Worm (Caenorhabditis elegans) whole organism, L4 larva: ENCODE results near the gene dmsr-16.
A peak's percentile ranks its signal among the peaks of the same experiment; 100 is the strongest.

Source experiments
- F10B5.3 ChIP-seq: sonication (generic microtip); optimal IDR thresholded peaks from 2 replicates; lab custom pipeline; 2016; ENCODE audit warnings: mild to moderate bottlenecking, missing genetic modification characterization, missing compliant biosample characterization
- F44E2.7 ChIP-seq: fragments of 200-800 bp; sonication (Bioruptor generic); IDR thresholded peaks from 2 replicates; pipeline ENCODE4 v2.1.2; 2022; ENCODE audit warnings: missing genetic modification characterization, missing compliant biosample characterization
- F49E8.2 ChIP-seq: sonication (generic microtip); optimal IDR thresholded peaks from 2 replicates; lab custom pipeline; 2016; ENCODE audit warnings: missing compliant biosample characterization, mild to moderate bottlenecking, missing genetic modification characterization, borderline replicate concordance
- Y48G9A.11 ChIP-seq: fragments of 200-800 bp; sonication (Bioruptor generic); IDR thresholded peaks from 2 replicates; pipeline ENCODE4 v1.3.6; 2022; ENCODE audit warnings: missing genetic modification reagents, missing genetic modification characterization, missing compliant biosample characterization
- Y5F2A.4 ChIP-seq: fragments of 200-800 bp; sonication (Bioruptor generic); optimal IDR thresholded peaks from 2 replicates; lab custom pipeline; 2018; ENCODE audit warnings: mild to moderate bottlenecking, missing genetic modification characterization, missing compliant biosample characterization
- aha-1 ChIP-seq: fragments of 150-350 bp; peaks from one replicate; lab custom pipeline; 2014; ENCODE audit warnings: missing biosample characterization, missing genetic modification characterization
- ceh-20 ChIP-seq: fragments of 200-800 bp; sonication (Bioruptor generic); IDR thresholded peaks from 2 replicates; pipeline ENCODE4 v1.3.6; 2022; ENCODE audit warnings: missing genetic modification reagents, missing genetic modification characterization, missing compliant biosample characterization
- ceh-62 ChIP-seq: sonication (generic microtip); optimal IDR thresholded peaks from 2 replicates; lab custom pipeline; 2017; ENCODE audit warnings: missing biosample characterization, missing genetic modification characterization
- cey-2 ChIP-seq: sonication (generic microtip); optimal IDR thresholded peaks from 3 replicates; lab custom pipeline; 2017; ENCODE audit warnings: missing genetic modification characterization, mild to moderate bottlenecking, missing compliant biosample characterization, antibody characterized with exemption, borderline replicate concordance; ENCODE audit not compliant: insufficient read depth
- daf-16 ChIP-seq, 3 experiments: sonication (generic microtip); optimal IDR thresholded peaks; 2 replicates each; lab custom pipeline; 2016 to 2017; ENCODE audit warnings: missing genetic modification characterization in 3 of 3, missing genetic modification reagents in 3 of 3, mild to moderate bottlenecking in 2 of 3, missing compliant biosample characterization in 2 of 3, missing biosample characterization in 1 of 3, moderate library complexity in 1 of 3
- dmd-6 ChIP-seq: fragments of 200-800 bp; sonication (Bioruptor generic); IDR thresholded peaks from 2 replicates; pipeline ENCODE4 v1.3.6; 2022; ENCODE audit warnings: missing genetic modification reagents, missing genetic modification characterization, missing compliant biosample characterization
- dmd-8 ChIP-seq: fragments of 200-800 bp; sonication (Bioruptor generic); IDR thresholded peaks from 2 replicates; pipeline ENCODE4 v1.3.6; 2022; ENCODE audit warnings: missing genetic modification characterization, missing compliant biosample characterization
- duxl-1 ChIP-seq: sonication (generic microtip); optimal IDR thresholded peaks from 2 replicates; lab custom pipeline; 2016; ENCODE audit warnings: mild to moderate bottlenecking, missing genetic modification characterization, moderate library complexity, missing compliant biosample characterization; ENCODE audit not compliant: poor library complexity
- egl-43 ChIP-seq: fragments of 200-800 bp; sonication (Bioruptor generic); IDR thresholded peaks from 2 replicates; pipeline ENCODE4 v1.3.6; 2022; ENCODE audit warnings: missing genetic modification reagents, missing genetic modification characterization, missing compliant biosample characterization
- fkh-10 ChIP-seq: fragments of 150-350 bp; optimal IDR thresholded peaks from 2 replicates; lab custom pipeline; 2014; ENCODE audit warnings: missing biosample characterization, missing genetic modification reagents, missing genetic modification characterization
- gei-8 ChIP-seq: fragments of 200-800 bp; sonication (Bioruptor generic); optimal IDR thresholded peaks from 2 replicates; lab custom pipeline; 2018; ENCODE audit warnings: mild to moderate bottlenecking, missing genetic modification characterization, missing compliant biosample characterization
- hlh-11 ChIP-seq: fragments of 200-800 bp; sonication (Bioruptor generic); optimal IDR thresholded peaks from 2 replicates; lab custom pipeline; 2018; ENCODE audit warnings: mild to moderate bottlenecking, missing genetic modification characterization, missing compliant biosample characterization
- hlh-30 ChIP-seq: sonication (generic microtip); optimal IDR thresholded peaks from 2 replicates; lab custom pipeline; 2017; ENCODE audit warnings: antibody characterized with exemption, mild to moderate bottlenecking, missing genetic modification characterization, missing compliant biosample characterization; ENCODE audit not compliant: insufficient read depth
- lim-7 ChIP-seq: fragments of 200-800 bp; sonication (Bioruptor generic); IDR thresholded peaks from 2 replicates; pipeline ENCODE4 v1.3.6; 2022; ENCODE audit warnings: missing genetic modification characterization, missing compliant biosample characterization
- lin-38 ChIP-seq: fragments of 200-800 bp; sonication (Bioruptor generic); IDR thresholded peaks from 2 replicates; pipeline ENCODE4 v1.3.6; 2022; ENCODE audit warnings: missing genetic modification reagents, missing genetic modification characterization, missing compliant biosample characterization
- mes-2 ChIP-seq: sonication (generic microtip); optimal IDR thresholded peaks from 2 replicates; lab custom pipeline; 2016; ENCODE audit warnings: missing genotype, mild to moderate bottlenecking, missing genetic modification characterization, missing compliant biosample characterization; ENCODE audit not compliant: poor library complexity, severe bottlenecking
- mxl-2 ChIP-seq: fragments of 200-800 bp; sonication (Bioruptor generic); conservative IDR thresholded peaks from 2 replicates; pipeline ENCODE4 v1.3.6; 2022; ENCODE audit warnings: missing genetic modification reagents, missing genetic modification characterization, missing compliant biosample characterization
- nhr-28 ChIP-seq: fragments of 150-350 bp; optimal IDR thresholded peaks from 2 replicates; lab custom pipeline; 2014; ENCODE audit warnings: missing biosample characterization, missing genetic modification characterization
- nhr-6 ChIP-seq: fragments of 150-350 bp; optimal IDR thresholded peaks from 2 replicates; lab custom pipeline; 2014; ENCODE audit warnings: missing biosample characterization, missing genetic modification characterization
- pqm-1 ChIP-seq: sonication (generic microtip); optimal IDR thresholded peaks from 2 replicates; lab custom pipeline; 2017; ENCODE audit warnings: missing biosample characterization, missing genetic modification characterization
- sdz-12 ChIP-seq: fragments of 200-800 bp; sonication (Bioruptor generic); optimal IDR thresholded peaks from 2 replicates; lab custom pipeline; 2018; ENCODE audit warnings: mild to moderate bottlenecking, missing genetic modification characterization, missing compliant biosample characterization
- skn-1 ChIP-seq: fragments of 150-350 bp; optimal IDR thresholded peaks from 2 replicates; lab custom pipeline; 2014; ENCODE audit warnings: missing biosample characterization, missing genetic modification characterization
- unc-130 ChIP-seq: sonication (generic microtip); optimal IDR thresholded peaks from 2 replicates; lab custom pipeline; 2016; ENCODE audit warnings: missing genetic modification reagents, missing genetic modification characterization, missing compliant biosample characterization
- unc-62 ChIP-seq, 3 experiments: fragments of 150-350 bp in 1 of 3; sonication (generic microtip); optimal IDR thresholded peaks in 2 of 3; peaks in 1 of 3; 1 replicate in 1 of 3; 2 replicates in 2 of 3; lab custom pipeline; 2014 to 2017; ENCODE audit warnings: missing biosample characterization in 3 of 3, missing genetic modification characterization in 3 of 3, missing genetic modification reagents in 3 of 3, missing genotype in 1 of 3
- vab-7 ChIP-seq: fragments of 200-800 bp; sonication (Bioruptor generic); IDR thresholded peaks from 2 replicates; pipeline ENCODE4 v1.3.6; 2022; ENCODE audit warnings: missing genetic modification reagents, missing genetic modification characterization, missing compliant biosample characterization
- zfp-3 ChIP-seq: fragments of 200-800 bp; sonication (Bioruptor generic); conservative IDR thresholded peaks from 2 replicates; pipeline ENCODE4 v1.3.6; 2022; ENCODE audit warnings: missing genetic modification reagents, missing genetic modification characterization, missing compliant biosample characterization

Gene dmsr-16

ce11 chrV:6811863-6812262, 3.0 kb upstream of the dmsr-16 start:
- TF ChIP-seq daf-16 (GFP tag; optimal IDR thresholded peaks at IDR 0.05; lab: Kevin White, UChicago) (no peak), daf-16 (tag; optimal IDR thresholded peaks at IDR 0.05; lab: Kevin White, UChicago) (peak; percentile 8), unc-62 (GFP tag; optimal IDR thresholded peaks at IDR 0.05 in 1 of 2; lab: Kevin White, UChicago) (peak in 1 of 2 experiments; percentile 40), unc-62 (tag; optimal IDR thresholded peaks at IDR 0.05; lab: Kevin White, UChicago) (no peak), pqm-1 (tag; lab: Kevin White, UChicago) (peak; percentile 89), nhr-6 (tag; lab: Kevin White, UChicago) (no peak), nhr-28 (tag; lab: Kevin White, UChicago) (peak; percentile 61), dmd-6 (GFP tag; lab: Robert Waterston, UW) (peak; percentile 83), ceh-20 (no peak)

- TF ChIP-seq pqm-1 (tag; lab: Kevin White, UChicago) (peak; percentile 71), daf-16 (GFP tag; optimal IDR thresholded peaks at IDR 0.05; lab: Kevin White, UChicago) (no peak), daf-16 (tag; optimal IDR thresholded peaks at IDR 0.05; lab: Kevin White, UChicago) (peak; percentile 64), fkh-10 (GFP tag; lab: Kevin White, UChicago) (no peak), vab-7 (GFP tag; lab: Robert Waterston, UW) (no peak), cey-2 (tag; lab: Kevin White, UChicago) (no peak), nhr-28 (tag; lab: Kevin White, UChicago) (peak; percentile 73)
- TF ChIP-seq, all 104 proteins: peak for 3
Observed at ce11 chrV:6810091-6810490, 1.2 kb upstream of the dmsr-16 start.

- no peak for TF ChIP-seq lim-7 (GFP tag; lab: Robert Waterston, UW)
- no peak for TF ChIP-seq egl-43 (GFP tag; lab: Robert Waterston, UW)
- TF ChIP-seq gei-8, result no peak
- TF ChIP-seq daf-16 (GFP tag; optimal IDR thresholded peaks at IDR 0.05; lab: Kevin White, UChicago), result no peak
- TF ChIP-seq daf-16 (tag; optimal IDR thresholded peaks at IDR 0.05; lab: Kevin White, UChicago), result no peak
- no peak for TF ChIP-seq unc-130 (GFP tag; lab: Kevin White, UChicago)
- TF ChIP-seq mxl-2 (GFP tag; lab: Robert Waterston, UW), result no peak
- TF ChIP-seq skn-1 (tag; lab: Kevin White, UChicago), result no peak
- TF ChIP-seq Y5F2A.4 (GFP tag; lab: Kevin White, UChicago), result no peak
- TF ChIP-seq mes-2 (tag; lab: Kevin White, UChicago), result no peak
- no peak for TF ChIP-seq duxl-1
- no peak for TF ChIP-seq F44E2.7 (GFP tag; lab: Robert Waterston, UW)
- TF ChIP-seq, all 104 proteins: peak for 0
Observed at ce11 chrV:6806340-6806739, 2.5 kb downstream of the dmsr-16 start, which contains the start of gene dmsr-12. dmsr-12 (minus strand) TSS chrV:6806440.

ce11 chrV:6803992-6804391, 4.9 kb downstream of the dmsr-16 start, which contains the start of gene dmsr-11:
dmsr-11 (minus strand) TSS chrV:6804092.
- TF ChIP-seq hlh-30 (tag; lab: Kevin White, UChicago), result no peak
- TF ChIP-seq dmd-6 (GFP tag; lab: Robert Waterston, UW), result no peak
- no peak for TF ChIP-seq gei-8
- no peak for TF ChIP-seq fkh-10 (GFP tag; lab: Kevin White, UChicago)
- TF ChIP-seq lin-38 (GFP tag; lab: Robert Waterston, UW), result no peak
- no peak for TF ChIP-seq daf-16 (GFP tag; optimal IDR thresholded peaks at IDR 0.05; lab: Kevin White, UChicago)
- no peak for TF ChIP-seq daf-16 (tag; optimal IDR thresholded peaks at IDR 0.05; lab: Kevin White, UChicago)
- TF ChIP-seq F10B5.3 (tag; lab: Kevin White, UChicago), result no peak
- no peak for TF ChIP-seq ceh-62
- TF ChIP-seq ceh-20, result no peak
- no peak for TF ChIP-seq dmd-8 (GFP tag; lab: Robert Waterston, UW)
- no peak for TF ChIP-seq F44E2.7 (GFP tag; lab: Robert Waterston, UW)
- TF ChIP-seq cey-2 (tag; lab: Kevin White, UChicago), result no peak
- no peak for TF ChIP-seq hlh-11
- no peak for TF ChIP-seq F49E8.2
- TF ChIP-seq zfp-3 (GFP tag; lab: Robert Waterston, UW), result no peak
- TF ChIP-seq sdz-12 (GFP tag; lab: Kevin White, UChicago), result no peak

DNA sequence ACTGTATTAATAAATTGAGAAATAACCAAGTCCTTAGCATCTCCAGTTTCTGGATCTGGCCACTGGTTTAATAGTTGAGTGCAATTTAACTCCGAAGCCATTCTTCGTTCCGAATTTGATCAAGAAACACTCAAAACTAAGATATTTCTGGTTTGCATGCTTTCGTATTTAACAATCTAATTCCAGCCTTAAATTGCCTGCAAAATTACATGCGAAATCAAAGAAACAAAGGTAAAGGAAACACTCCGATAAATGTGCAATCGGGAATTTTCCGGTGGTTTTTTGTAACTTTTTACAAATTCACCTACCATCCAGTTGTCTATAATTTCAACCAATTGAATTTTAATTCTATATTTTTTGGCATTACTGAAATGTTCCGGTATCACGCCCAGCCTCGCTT, 7.0 kb downstream of the dmsr-16 start, which contains the start of gene dmsr-10:
Gene dmsr-10 (minus strand): TSS at position 101 of the 400 bp plus-strand sequence.
- TF ChIP-seq aha-1 (tag; lab: Kevin White, UChicago) (peak; percentile 3), Y48G9A.11 (GFP tag; lab: Robert Waterston, UW) (no peak)
